Fruit fly (Drosophila melanogaster) whole organism, prepupa: ENCODE data around the gene CG5958.

ENCODE experiments used
- CG10631 ChIP-seq: fragments of 200-800 bp; sonication (Bioruptor generic); optimal IDR thresholded peaks from 2 replicates; lab custom pipeline; 2016; ENCODE audit warnings: missing biosample characterization, missing genetic modification characterization
- CG11294 ChIP-seq: fragments of 200-800 bp; sonication (Bioruptor generic); IDR thresholded peaks from 2 replicates; pipeline ENCODE4 v1.3.6; 2022; ENCODE audit warnings: missing biosample characterization, missing genetic modification characterization
- CG11762 ChIP-seq: fragments of 200-800 bp; sonication (Bioruptor generic); optimal IDR thresholded peaks from 3 replicates; lab custom pipeline; 2016; ENCODE audit warnings: missing biosample characterization, missing genetic modification characterization; ENCODE audit not compliant: insufficient read depth
- CG1621 ChIP-seq: fragments of 200-800 bp; sonication (Bioruptor generic); optimal IDR thresholded peaks from 3 replicates; lab custom pipeline; 2018; ENCODE audit warnings: missing biosample characterization, mild to moderate bottlenecking, missing genetic modification characterization
- CG32006 ChIP-seq: fragments of 200-800 bp; sonication (Bioruptor generic); optimal IDR thresholded peaks from 3 replicates; lab custom pipeline; 2017; ENCODE audit warnings: missing biosample characterization, mild to moderate bottlenecking, missing genetic modification characterization
- CG34406 ChIP-seq: fragments of 200-800 bp; sonication (Bioruptor generic); optimal IDR thresholded peaks from 3 replicates; lab custom pipeline; 2016; ENCODE audit warnings: missing biosample characterization, missing genetic modification characterization
- CG4318 ChIP-seq: fragments of 200-800 bp; sonication (Bioruptor generic); optimal IDR thresholded peaks from 3 replicates; lab custom pipeline; 2017; ENCODE audit warnings: missing biosample characterization, mild to moderate bottlenecking, missing genetic modification characterization
- CG6163 ChIP-seq: fragments of 200-800 bp; sonication (Bioruptor generic); IDR thresholded peaks from 3 replicates; pipeline ENCODE4 v1.3.6; 2022; ENCODE audit warnings: missing biosample characterization, missing genetic modification characterization
- CG6854 ChIP-seq: fragments of 200-800 bp; sonication (Bioruptor generic); optimal IDR thresholded peaks from 2 replicates; lab custom pipeline; 2017; ENCODE audit warnings: missing biosample characterization, mild to moderate bottlenecking, missing genetic modification characterization
- CG8119 ChIP-seq: fragments of 200-800 bp; sonication (Bioruptor generic); IDR thresholded peaks from 3 replicates; pipeline ENCODE4 v1.3.6; 2022; ENCODE audit warnings: missing biosample characterization, missing genetic modification characterization
- CG8319 ChIP-seq: fragments of 200-800 bp; sonication (Bioruptor generic); optimal IDR thresholded peaks from 3 replicates; lab custom pipeline; 2016; ENCODE audit warnings: missing biosample characterization, missing genetic modification characterization
- CG9139 ChIP-seq: fragments of 200-800 bp; sonication (Bioruptor generic); optimal IDR thresholded peaks from 3 replicates; lab custom pipeline; 2017; ENCODE audit warnings: missing biosample characterization, mild to moderate bottlenecking, missing genetic modification characterization
- Eip78C ChIP-seq: fragments of 200-800 bp; sonication (Bioruptor generic); peaks from one replicate; lab custom pipeline; 2016; ENCODE audit warnings: missing biosample characterization, missing genetic modification characterization
- Ets21C ChIP-seq: fragments of 200-800 bp; sonication (Bioruptor generic); optimal IDR thresholded peaks from 3 replicates; lab custom pipeline; 2016; ENCODE audit warnings: missing biosample characterization, missing genetic modification characterization
- Hr38 ChIP-seq: sonication (Bioruptor generic); optimal IDR thresholded peaks from 2 replicates; lab custom pipeline; 2016; ENCODE audit warnings: missing biosample characterization, missing genetic modification characterization
- Hr39 ChIP-seq: fragments of 200-800 bp; sonication (Bioruptor generic); optimal IDR thresholded peaks from 2 replicates; lab custom pipeline; 2016; ENCODE audit warnings: missing biosample characterization, missing genetic modification characterization
- Hr4 ChIP-seq: fragments of 200-800 bp; sonication (Bioruptor generic); optimal IDR thresholded peaks from 3 replicates; lab custom pipeline; 2016; ENCODE audit warnings: missing biosample characterization, missing genetic modification characterization
- Lpt ChIP-seq: fragments of 200-800 bp; sonication (Bioruptor generic); optimal IDR thresholded peaks from 3 replicates; lab custom pipeline; 2016; ENCODE audit warnings: missing biosample characterization, missing genetic modification characterization
- Met ChIP-seq: fragments of 200-800 bp; sonication (Bioruptor generic); optimal IDR thresholded peaks from 3 replicates; lab custom pipeline; 2016; ENCODE audit warnings: missing biosample characterization, missing genetic modification characterization
- OdsH ChIP-seq: fragments of 200-800 bp; sonication (Bioruptor generic); optimal IDR thresholded peaks from 3 replicates; lab custom pipeline; 2016; ENCODE audit warnings: missing biosample characterization, missing genetic modification characterization
- Smox ChIP-seq: fragments of 200-800 bp; sonication (Bioruptor generic); optimal IDR thresholded peaks from 3 replicates; lab custom pipeline; 2016; ENCODE audit warnings: missing biosample characterization, missing genetic modification characterization
- Sox102F ChIP-seq: fragments of 200-800 bp; sonication (Bioruptor generic); optimal IDR thresholded peaks from 2 replicates; lab custom pipeline; 2016; ENCODE audit warnings: missing biosample characterization, mild to moderate bottlenecking, missing genetic modification characterization
- Sox15 ChIP-seq: fragments of 200-800 bp; sonication (Bioruptor generic); optimal IDR thresholded peaks from 3 replicates; lab custom pipeline; 2016; ENCODE audit warnings: missing biosample characterization, missing genetic modification characterization
- achi ChIP-seq: fragments of 200-800 bp; sonication (Bioruptor generic); optimal IDR thresholded peaks from 3 replicates; lab custom pipeline; 2016; ENCODE audit warnings: missing biosample characterization, missing genetic modification characterization
- cyc ChIP-seq: fragments of 200-800 bp; sonication (Bioruptor generic); optimal IDR thresholded peaks from 3 replicates; lab custom pipeline; 2016; ENCODE audit warnings: missing biosample characterization, missing genetic modification characterization
- dac ChIP-seq: fragments of 200-800 bp; sonication (Bioruptor generic); optimal IDR thresholded peaks from 2 replicates; lab custom pipeline; 2017; ENCODE audit warnings: missing biosample characterization, mild to moderate bottlenecking, missing genetic modification characterization
- fd59A ChIP-seq: fragments of 200-800 bp; sonication (Bioruptor generic); optimal IDR thresholded peaks from 2 replicates; lab custom pipeline; 2017; ENCODE audit warnings: missing biosample characterization, mild to moderate bottlenecking, missing genetic modification characterization, missing genetic modification reagents
- fkh ChIP-seq: fragments of 200-800 bp; sonication (Bioruptor generic); optimal IDR thresholded peaks from 3 replicates; lab custom pipeline; 2017; ENCODE audit warnings: missing biosample characterization, mild to moderate bottlenecking, missing genetic modification characterization, moderate library complexity
- lz ChIP-seq: fragments of 200-800 bp; sonication (Bioruptor generic); optimal IDR thresholded peaks from 3 replicates; lab custom pipeline; 2016; ENCODE audit warnings: missing biosample characterization, missing genetic modification characterization
- net ChIP-seq: fragments of 200-800 bp; sonication (Bioruptor generic); optimal IDR thresholded peaks from 3 replicates; lab custom pipeline; 2016; ENCODE audit warnings: missing biosample characterization, missing genetic modification characterization
- pdm3 ChIP-seq: fragments of 200-800 bp; sonication (Bioruptor generic); optimal IDR thresholded peaks from 3 replicates; lab custom pipeline; 2016; ENCODE audit warnings: missing biosample characterization, missing genetic modification characterization
- salr ChIP-seq, 2 experiments: fragments of 200-800 bp; sonication (Bioruptor generic); optimal IDR thresholded peaks; 3 replicates each; lab custom pipeline; 2016 to 2018; ENCODE audit warnings: missing biosample characterization in 2 of 2, missing genetic modification characterization in 2 of 2, mild to moderate bottlenecking in 1 of 2
- spab ChIP-seq: fragments of 200-800 bp; sonication (Bioruptor generic); optimal IDR thresholded peaks from 2 replicates; lab custom pipeline; 2017; ENCODE audit warnings: missing biosample characterization, mild to moderate bottlenecking, missing genetic modification characterization, missing genetic modification reagents
- ss ChIP-seq, 2 experiments: fragments of 200-800 bp; sonication (Bioruptor generic); optimal IDR thresholded peaks; 2 replicates in 1 of 2; 3 replicates in 1 of 2; lab custom pipeline; 2017 to 2018; ENCODE audit warnings: mild to moderate bottlenecking in 2 of 2, missing biosample characterization in 2 of 2, missing genetic modification characterization in 2 of 2, moderate library complexity in 1 of 2
- topi ChIP-seq: fragments of 200-800 bp; sonication (Bioruptor generic); optimal IDR thresholded peaks from 3 replicates; lab custom pipeline; 2016; ENCODE audit warnings: missing biosample characterization, missing genetic modification characterization
- vri ChIP-seq: fragments of 200-800 bp; sonication (Bioruptor generic); optimal IDR thresholded peaks from 3 replicates; lab custom pipeline; 2016; ENCODE audit warnings: missing biosample characterization, mild to moderate bottlenecking, missing genetic modification characterization

CG5958 gene

DNA sequence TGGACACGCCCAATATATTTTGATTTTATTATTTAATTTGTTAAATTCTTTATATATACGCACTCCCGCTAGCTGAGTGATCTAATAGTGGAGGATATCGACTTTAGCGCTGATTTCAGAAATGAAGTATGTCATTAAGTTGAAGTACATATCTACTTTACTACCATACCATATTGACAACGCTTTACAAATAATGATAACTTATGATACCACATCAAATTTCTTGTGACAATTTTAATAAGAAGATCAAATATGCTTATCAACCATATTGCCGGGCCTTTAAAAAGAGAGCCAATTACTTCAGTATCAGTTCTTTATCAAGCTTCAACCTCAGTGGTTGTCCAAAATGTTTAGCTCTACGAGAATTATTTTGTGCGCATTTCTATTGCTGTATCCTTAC lies 22.7 kb downstream of the CG5958 start, which contains the start of gene CG15818:
TSS of gene CG15818 (plus strand) at position 301 of the 400 bp plus-strand sequence.
- TF ChIP-seq Hr4 (GFP tag; lab: Kevin White, UChicago): no peak
- TF ChIP-seq CG10631 (GFP tag; lab: Kevin White, UChicago): no peak
- no peak for TF ChIP-seq Sox15
- TF ChIP-seq net: no peak
- no peak for TF ChIP-seq CG32006 (GFP tag; lab: Kevin White, UChicago)

- TF ChIP-seq Hr39 (no peak), topi (GFP tag; lab: Kevin White, UChicago) (no peak)
These were observed 23.7 kb downstream of the CG5958 start, which contains the start of gene CG5181 for dm6 chr2L:7409602-7410001. Gene CG5181 (minus strand): TSS chr2L:7409809.

- TF ChIP-seq vri: no peak
- TF ChIP-seq cyc (GFP tag; lab: Kevin White, UChicago): no peak
- TF ChIP-seq net: no peak
- TF ChIP-seq Eip78C (GFP tag; lab: Kevin White, UChicago): no peak
- TF ChIP-seq Sox15: no peak
- TF ChIP-seq fkh (GFP tag; lab: Kevin White, UChicago): no peak
- TF ChIP-seq CG1621 (tag; lab: Kevin White, UChicago): no peak
- TF ChIP-seq Hr38 (GFP tag; lab: Kevin White, UChicago): no peak
- TF ChIP-seq lz (GFP tag; lab: Kevin White, UChicago): no peak
- no peak for TF ChIP-seq CG10631 (GFP tag; lab: Kevin White, UChicago)
- TF ChIP-seq CG34406 (GFP tag; lab: Kevin White, UChicago): no peak
- TF ChIP-seq CG8119 (GFP tag; lab: Robert Waterston, UW): no peak
- no peak for TF ChIP-seq spab (GFP tag; lab: Kevin White, UChicago)
- no peak for TF ChIP-seq Sox102F
- no peak for TF ChIP-seq CG6854 (GFP tag; lab: Kevin White, UChicago)
- no peak for TF ChIP-seq fd59A (GFP tag; lab: Kevin White, UChicago)
These were observed 24.3 kb downstream of the CG5958 start for dm6 chr2L:7409007-7409406.

- TF ChIP-seq CG32006 (GFP tag; lab: Kevin White, UChicago): no peak
- no peak for TF ChIP-seq cyc (GFP tag; lab: Kevin White, UChicago)
- no peak for TF ChIP-seq Lpt (GFP tag; lab: Kevin White, UChicago)
These were observed 25.7 kb downstream of the CG5958 start for dm6 chr2L:7407638-7408037.

DNA sequence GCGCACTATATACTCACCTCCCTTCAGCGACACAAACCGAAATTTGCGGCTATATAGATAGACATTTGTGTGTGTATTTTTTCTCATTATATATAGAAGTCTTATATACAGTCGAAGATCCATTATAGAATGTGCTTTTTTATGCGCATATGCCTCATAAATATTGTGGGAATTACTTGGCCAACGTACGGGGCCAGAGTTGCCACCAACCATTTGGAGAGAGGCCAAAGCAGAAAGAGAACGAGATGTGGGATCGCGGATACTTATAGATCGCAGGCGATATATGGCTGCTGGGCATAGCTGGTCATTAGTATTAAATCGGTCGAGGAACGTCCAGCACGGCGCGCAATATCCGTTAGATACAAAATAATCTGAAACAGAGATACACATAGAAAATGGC lies 28.4 kb downstream of the CG5958 start, which contains the start of gene CG5177:
TSS of gene CG5177 (plus strand) at position 305 of the 400 bp plus-strand sequence.
- TF ChIP-seq ss (GFP tag; optimal IDR thresholded peaks at IDR 0.05; lab: Kevin White, UChicago): no peak
- no peak for TF ChIP-seq CG9139 (GFP tag; lab: Kevin White, UChicago)
- TF ChIP-seq CG6163 (GFP tag; lab: Robert Waterston, UW): no peak
- no peak for TF ChIP-seq CG8319 (GFP tag; lab: Kevin White, UChicago)
- no peak for TF ChIP-seq CG4318 (GFP tag; lab: Kevin White, UChicago)
- TF ChIP-seq Smox (GFP tag; lab: Kevin White, UChicago): no peak
- TF ChIP-seq Eip78C (GFP tag; lab: Kevin White, UChicago): no peak
- TF ChIP-seq Hr39: no peak
- TF ChIP-seq Ets21C: no peak
- TF ChIP-seq CG11762 (GFP tag; lab: Kevin White, UChicago): no peak
- TF ChIP-seq pdm3 (GFP tag; lab: Kevin White, UChicago): no peak
- no peak for TF ChIP-seq fkh (GFP tag; lab: Kevin White, UChicago)
- no peak for TF ChIP-seq Met (GFP tag; lab: Kevin White, UChicago)
- no peak for TF ChIP-seq achi (GFP tag; lab: Kevin White, UChicago)
- TF ChIP-seq salr (GFP tag; optimal IDR thresholded peaks at IDR 0.05; lab: Kevin White, UChicago): no peak
- no peak for TF ChIP-seq OdsH (GFP tag; lab: Kevin White, UChicago)
- no peak for TF ChIP-seq CG11294 (GFP tag; lab: Robert Waterston, UW)
- TF ChIP-seq dac (GFP tag; lab: Kevin White, UChicago): no peak
- TF ChIP-seq fd59A (GFP tag; lab: Kevin White, UChicago): no peak
